Worm (Caenorhabditis elegans) whole organism, young adult: ENCODE results near the gene T21D9.2.

ENCODE experiments used
- B0336.3 ChIP-seq: fragments of 200-800 bp; sonication (Bioruptor generic); IDR thresholded peaks from 2 replicates; pipeline ENCODE4 v1.3.6; 2022; ENCODE audit warnings: missing genetic modification characterization, missing compliant biosample characterization
- C06A6.2 ChIP-seq: fragments of 200-800 bp; sonication (Bioruptor generic); conservative IDR thresholded peaks from 2 replicates; pipeline ENCODE4 v1.3.6; 2022; ENCODE audit warnings: missing genetic modification characterization, missing compliant biosample characterization
- F33H1.4 ChIP-seq: fragments of 200-800 bp; sonication (Bioruptor generic); IDR thresholded peaks from 2 replicates; pipeline ENCODE4 v1.3.6; 2022; ENCODE audit warnings: missing genetic modification reagents, missing genetic modification characterization, missing compliant biosample characterization
- F37B4.10 ChIP-seq: fragments of 200-800 bp; sonication (Bioruptor generic); IDR thresholded peaks from 2 replicates; pipeline ENCODE4 v1.3.6; 2022; ENCODE audit warnings: missing genetic modification characterization, missing compliant biosample characterization
- F39B2.1 ChIP-seq: fragments of 200-800 bp; sonication (Bioruptor generic); IDR thresholded peaks from 2 replicates; pipeline ENCODE4 v1.3.6; 2022; ENCODE audit warnings: missing genetic modification reagents, missing genetic modification characterization, missing compliant biosample characterization
- F55B11.4 ChIP-seq: sonication (generic microtip); optimal IDR thresholded peaks from 2 replicates; lab custom pipeline; 2016; ENCODE audit warnings: missing compliant biosample characterization, missing genetic modification characterization, borderline replicate concordance; ENCODE audit not compliant: insufficient read depth
- K11D2.4 ChIP-seq: fragments of 200-800 bp; sonication (Bioruptor generic); IDR thresholded peaks from 2 replicates; pipeline ENCODE4 v1.3.6; 2022; ENCODE audit warnings: missing genetic modification reagents, missing genetic modification characterization, missing compliant biosample characterization
- K12H6.12 ChIP-seq: fragments of 200-800 bp; sonication (Bioruptor generic); optimal IDR thresholded peaks from 2 replicates; lab custom pipeline; 2018; ENCODE audit warnings: mild to moderate bottlenecking, missing genetic modification characterization, missing compliant biosample characterization
- Y53G8AR.9 ChIP-seq: fragments of 200-800 bp; sonication (Bioruptor generic); conservative IDR thresholded peaks from 2 replicates; pipeline ENCODE4 v1.3.6; 2022; ENCODE audit warnings: missing genetic modification reagents, missing genetic modification characterization, missing compliant biosample characterization
- Y56A3A.18 ChIP-seq: fragments of 200-800 bp; sonication (Bioruptor generic); IDR thresholded peaks from 2 replicates; pipeline ENCODE4 v1.3.6; 2022; ENCODE audit warnings: missing genetic modification reagents, missing genetic modification characterization, missing compliant biosample characterization
- Y79H2A.3 ChIP-seq: fragments of 200-800 bp; sonication (Bioruptor generic); conservative IDR thresholded peaks from 2 replicates; pipeline ENCODE4 v1.3.6; 2022; ENCODE audit warnings: missing genetic modification reagents, missing genetic modification characterization, missing compliant biosample characterization
- ZK185.1 ChIP-seq: sonication (generic microtip); optimal IDR thresholded peaks from 2 replicates; lab custom pipeline; 2016; ENCODE audit warnings: mild to moderate bottlenecking, missing genetic modification characterization, missing compliant biosample characterization; ENCODE audit not compliant: poor library complexity, severe bottlenecking
- akir-1 ChIP-seq: fragments of 200-800 bp; sonication (Bioruptor generic); optimal IDR thresholded peaks from 2 replicates; lab custom pipeline; 2018; ENCODE audit warnings: mild to moderate bottlenecking, missing genetic modification characterization, moderate library complexity, missing compliant biosample characterization
- atf-7 ChIP-seq: sonication (generic microtip); optimal IDR thresholded peaks from 2 replicates; lab custom pipeline; 2017; ENCODE audit warnings: mild to moderate bottlenecking, missing genetic modification characterization, missing compliant biosample characterization
- attf-3 ChIP-seq: fragments of 200-800 bp; sonication (Bioruptor generic); conservative IDR thresholded peaks from 2 replicates; pipeline ENCODE4 v1.3.6; 2022; ENCODE audit warnings: missing genetic modification reagents, missing genetic modification characterization, missing compliant biosample characterization
- attf-5 ChIP-seq: fragments of 200-800 bp; sonication (Bioruptor generic); optimal IDR thresholded peaks from 2 replicates; lab custom pipeline; 2018; ENCODE audit warnings: mild to moderate bottlenecking, missing genetic modification characterization, missing compliant biosample characterization
- bed-1 ChIP-seq: fragments of 200-800 bp; sonication (Bioruptor generic); IDR thresholded peaks from 2 replicates; pipeline ENCODE4 v1.3.6; 2022; ENCODE audit warnings: missing genetic modification reagents, missing genetic modification characterization, missing compliant biosample characterization
- cebp-1 ChIP-seq, 2 experiments: fragments of 200-800 bp in 1 of 2; sonication (Bioruptor generic) in 1 of 2; sonication (generic microtip) in 1 of 2; IDR thresholded peaks in 1 of 2; optimal IDR thresholded peaks in 1 of 2; 2 replicates each; pipeline versions ENCODE4 v1.3.6 to Lab custom; 2017 to 2022; ENCODE audit warnings: missing compliant biosample characterization in 2 of 2, missing genetic modification characterization in 2 of 2, mild to moderate bottlenecking in 1 of 2, missing genetic modification reagents in 1 of 2, moderate library complexity in 1 of 2
- ceh-79 ChIP-seq: sonication (generic microtip); optimal IDR thresholded peaks from 2 replicates; lab custom pipeline; 2017; ENCODE audit warnings: mild to moderate bottlenecking, missing genetic modification characterization, missing compliant biosample characterization
- ceh-91 ChIP-seq: fragments of 200-800 bp; sonication (Bioruptor generic); IDR thresholded peaks from 2 replicates; pipeline ENCODE4 v1.3.6; 2022; ENCODE audit warnings: missing genetic modification reagents, missing genetic modification characterization, missing compliant biosample characterization
- dox-1 ChIP-seq: fragments of 200-800 bp; sonication (Bioruptor generic); IDR thresholded peaks from 2 replicates; pipeline ENCODE4 v1.3.6; 2022; ENCODE audit warnings: missing genetic modification reagents, missing genetic modification characterization, missing compliant biosample characterization
- efl-1 ChIP-seq: fragments of 150-350 bp; optimal IDR thresholded peaks from 2 replicates; lab custom pipeline; 2014; ENCODE audit warnings: missing biosample characterization, missing genetic modification reagents, missing genetic modification characterization
- ekl-4 ChIP-seq: fragments of 200-800 bp; sonication (Bioruptor generic); IDR thresholded peaks from 2 replicates; pipeline ENCODE4 v1.3.6; 2022; ENCODE audit warnings: missing genetic modification reagents, missing genetic modification characterization, missing compliant biosample characterization
- gei-17 ChIP-seq: fragments of 200-800 bp; sonication (Bioruptor generic); optimal IDR thresholded peaks from 2 replicates; lab custom pipeline; 2018; ENCODE audit warnings: mild to moderate bottlenecking, missing genetic modification characterization, missing compliant biosample characterization
- hlh-12 ChIP-seq: sonication (generic microtip); optimal IDR thresholded peaks from 2 replicates; lab custom pipeline; 2016; ENCODE audit warnings: missing genetic modification characterization, missing compliant biosample characterization
- hlh-26 ChIP-seq: fragments of 200-800 bp; sonication (Bioruptor generic); conservative IDR thresholded peaks from 2 replicates; pipeline ENCODE4 v1.3.6; 2022; ENCODE audit warnings: missing genetic modification reagents, missing genetic modification characterization, missing compliant biosample characterization
- hrde-1 ChIP-seq: sonication (generic microtip); optimal IDR thresholded peaks from 2 replicates; lab custom pipeline; 2016; ENCODE audit warnings: missing genetic modification characterization, mild to moderate bottlenecking, missing compliant biosample characterization, moderate library complexity, missing genotype, missing genetic modification reagents, borderline replicate concordance
- lin-26 ChIP-seq: fragments of 200-800 bp; sonication (Bioruptor generic); IDR thresholded peaks from 2 replicates; pipeline ENCODE4 v1.3.6; 2022; ENCODE audit warnings: missing genetic modification reagents, missing genetic modification characterization, missing compliant biosample characterization
- lin-35 ChIP-seq, 3 experiments: fragments of 150-350 bp in 2 of 3; sonication (generic microtip) in 1 of 3; optimal IDR thresholded peaks; 2 replicates each; lab custom pipeline; 2014 to 2018; ENCODE audit warnings: missing biosample characterization in 3 of 3, missing genetic modification characterization in 3 of 3, missing genetic modification reagents in 3 of 3
- lin-40 ChIP-seq: sonication (generic microtip); optimal IDR thresholded peaks from 2 replicates; lab custom pipeline; 2016; ENCODE audit warnings: missing genetic modification characterization, mild to moderate bottlenecking, missing compliant biosample characterization, missing genotype, missing genetic modification reagents
- lin-54 ChIP-seq: fragments of 200-800 bp; sonication (Bioruptor generic); optimal IDR thresholded peaks from 2 replicates; lab custom pipeline; 2018; ENCODE audit warnings: mild to moderate bottlenecking, missing genetic modification characterization, missing compliant biosample characterization
- mcd-1 ChIP-seq: fragments of 200-800 bp; sonication (Bioruptor generic); IDR thresholded peaks from 2 replicates; pipeline ENCODE4 v1.3.6; 2022; ENCODE audit warnings: missing genetic modification reagents, missing genetic modification characterization, missing compliant biosample characterization
- mxl-1 ChIP-seq: sonication (generic microtip); optimal IDR thresholded peaks from 2 replicates; lab custom pipeline; 2016; ENCODE audit warnings: missing genetic modification characterization, missing compliant biosample characterization
- nfya-2 ChIP-seq: fragments of 200-800 bp; sonication (Bioruptor generic); IDR thresholded peaks from 2 replicates; pipeline ENCODE4 v1.3.6; 2022; ENCODE audit warnings: missing genetic modification reagents, missing genetic modification characterization, missing compliant biosample characterization
- nfyb-1 ChIP-seq: fragments of 200-800 bp; sonication (Bioruptor generic); IDR thresholded peaks from 2 replicates; pipeline ENCODE4 v1.3.6; 2022; ENCODE audit warnings: missing genetic modification reagents, missing genetic modification characterization, missing compliant biosample characterization
- nhr-80 ChIP-seq: sonication (generic microtip); optimal IDR thresholded peaks from 2 replicates; lab custom pipeline; 2016; ENCODE audit warnings: missing genetic modification characterization, missing compliant biosample characterization
- rec-8 ChIP-seq, 2 experiments: sonication (generic microtip); optimal IDR thresholded peaks; 2 replicates each; lab custom pipeline; 2016; ENCODE audit warnings: mild to moderate bottlenecking in 2 of 2, missing genetic modification characterization in 2 of 2, missing genetic modification reagents in 2 of 2, missing genotype in 2 of 2, missing biosample characterization in 1 of 2, missing compliant biosample characterization in 1 of 2, moderate library complexity in 1 of 2
- snpc-1.1 ChIP-seq: sonication (generic microtip); optimal IDR thresholded peaks from 2 replicates; lab custom pipeline; 2017; ENCODE audit warnings: missing genetic modification characterization, mild to moderate bottlenecking, missing compliant biosample characterization, antibody characterized with exemption, moderate library complexity, missing genotype, missing genetic modification reagents; ENCODE audit not compliant: insufficient read depth
- somi-1 ChIP-seq: fragments of 200-800 bp; sonication (Bioruptor generic); optimal IDR thresholded peaks from 2 replicates; lab custom pipeline; 2018; ENCODE audit warnings: mild to moderate bottlenecking, missing genetic modification characterization, missing compliant biosample characterization
- tbp1 ChIP-seq: fragments of 200-800 bp; sonication (Bioruptor generic); optimal IDR thresholded peaks from 2 replicates; lab custom pipeline; 2018; ENCODE audit warnings: mild to moderate bottlenecking, missing genetic modification characterization, missing compliant biosample characterization
- tlf-1 ChIP-seq: fragments of 200-800 bp; sonication (Bioruptor generic); optimal IDR thresholded peaks from 2 replicates; lab custom pipeline; 2018; ENCODE audit warnings: mild to moderate bottlenecking, missing genetic modification characterization, missing compliant biosample characterization
- unc-130 ChIP-seq: sonication (generic microtip); optimal IDR thresholded peaks from 2 replicates; lab custom pipeline; 2016; ENCODE audit warnings: missing genetic modification reagents, missing genetic modification characterization, missing compliant biosample characterization
- unc-62 ChIP-seq: fragments of 150-350 bp; optimal IDR thresholded peaks from 2 replicates; lab custom pipeline; 2014; ENCODE audit warnings: missing biosample characterization, missing genetic modification reagents, missing genetic modification characterization
- ztf-26 ChIP-seq: sonication (generic microtip); optimal IDR thresholded peaks from 2 replicates; lab custom pipeline; 2017; ENCODE audit warnings: missing genetic modification characterization, missing compliant biosample characterization
- ztf-28 ChIP-seq: fragments of 200-800 bp; sonication (Bioruptor generic); IDR thresholded peaks from 2 replicates; pipeline ENCODE4 v1.3.6; 2022; ENCODE audit warnings: missing genetic modification reagents, missing genetic modification characterization, missing compliant biosample characterization

T21D9.2 gene

DNA sequence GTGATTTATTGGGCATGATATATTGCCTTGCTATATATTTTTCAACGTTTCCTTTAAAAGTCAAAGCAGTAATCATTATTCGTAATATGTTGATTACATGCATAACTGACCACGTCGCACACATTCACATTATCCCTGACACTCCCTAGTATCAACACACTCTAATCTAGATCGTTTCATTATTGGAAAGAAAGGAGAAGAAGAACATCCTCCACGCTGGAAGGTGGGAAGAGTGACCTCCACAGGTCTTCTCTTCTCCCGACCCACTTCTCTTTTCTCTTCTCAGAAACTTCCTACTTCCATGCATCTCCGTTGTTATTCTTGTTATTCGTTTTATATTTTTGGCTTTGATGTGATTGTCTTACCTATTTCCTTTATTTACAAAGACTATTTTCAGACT is 22.6 kb downstream of the T21D9.2 start, which contains the start of gene txdc-12.2:
Gene txdc-12.2 (plus strand): TSS at position 396 of the 400 bp plus-strand sequence.
- TF ChIP-seq lin-54 (no peak), K12H6.12 (no peak), F55B11.4 (no peak), attf-3 (no peak), ceh-79 (tag; lab: Kevin White, UChicago) (no peak), ekl-4 (GFP tag; lab: Robert Waterston, UW) (no peak), tlf-1 (GFP tag; lab: Kevin White, UChicago) (no peak), ZK185.1 (tag; lab: Kevin White, UChicago) (no peak), ztf-28 (GFP tag; lab: Robert Waterston, UW) (no peak), hlh-12 (tag; lab: Kevin White, UChicago) (no peak), lin-26 (GFP tag; lab: Robert Waterston, UW) (no peak), B0336.3 (GFP tag; lab: Robert Waterston, UW) (no peak), hlh-26 (GFP tag; lab: Robert Waterston, UW) (no peak)

DNA sequence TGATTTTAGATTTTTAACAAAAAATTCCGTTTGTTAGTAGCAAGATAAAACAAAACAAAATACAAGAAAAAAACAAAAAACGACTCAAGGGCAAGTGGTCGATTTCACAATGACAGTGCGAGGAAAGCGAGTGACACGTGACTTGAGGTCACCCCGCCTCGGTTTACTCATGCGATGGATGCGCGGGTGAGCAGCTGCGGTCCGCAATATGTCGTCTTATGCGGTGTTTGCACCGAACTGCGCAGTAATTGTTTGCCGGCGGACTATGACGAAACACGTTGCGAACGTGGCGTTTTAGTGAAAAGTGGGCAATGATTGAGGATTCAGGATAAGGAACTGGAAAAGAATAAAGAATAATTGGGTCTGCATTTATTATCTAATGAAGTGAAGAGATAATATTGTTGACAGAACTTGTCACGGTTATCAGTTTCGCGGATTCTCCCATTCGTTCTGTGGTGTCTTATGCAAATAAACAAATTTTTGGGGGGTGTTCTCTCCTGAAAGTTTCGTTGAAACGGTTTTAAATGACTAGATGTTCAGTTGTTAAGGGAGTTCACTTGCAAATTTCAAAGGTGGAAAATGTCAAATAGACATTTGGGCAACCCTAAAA is 25.2 kb downstream of the T21D9.2 start:
- TF ChIP-seq F37B4.10 (no peak), Y56A3A.18 (GFP tag; lab: Robert Waterston, UW) (no peak), tlf-1 (GFP tag; lab: Kevin White, UChicago) (no peak), nfya-2 (GFP tag; lab: Robert Waterston, UW) (no peak), somi-1 (GFP tag; lab: Kevin White, UChicago) (peak; percentile 31), lin-40 (peak; percentile 70), bed-1 (GFP tag; lab: Robert Waterston, UW) (no peak), mxl-1 (tag; lab: Kevin White, UChicago) (no peak), F55B11.4 (no peak), mcd-1 (GFP tag; lab: Robert Waterston, UW) (no peak), ztf-26 (peak; percentile 3), nhr-80 (tag; lab: Kevin White, UChicago) (peak; percentile 34), tbp1 (GFP tag; lab: Kevin White, UChicago) (peak; percentile 33), cebp-1 (GFP tag; IDR thresholded peaks at IDR 0.05; lab: Robert Waterston, UW) (peak; percentile 94), cebp-1 (tag; optimal IDR thresholded peaks at IDR 0.05; lab: Kevin White, UChicago) (peak; percentile 99), rec-8 (tag; optimal IDR thresholded peaks at IDR 0.05; lab: Kevin White, UChicago) (no peak), gei-17 (GFP tag; lab: Kevin White, UChicago) (peak; percentile 21), ceh-91 (GFP tag; lab: Robert Waterston, UW) (no peak), C06A6.2 (GFP tag; lab: Robert Waterston, UW) (0 out of 2 replicates have a peak, but pooled peaks have one; percentile 30), nfyb-1 (no peak), attf-5 (GFP tag; lab: Kevin White, UChicago) (peak; percentile 65), unc-62 (peak; percentile 29), hlh-12 (tag; lab: Kevin White, UChicago) (no peak), unc-130 (GFP tag; lab: Kevin White, UChicago) (no peak), Y79H2A.3 (GFP tag; lab: Robert Waterston, UW) (no peak), K12H6.12 (peak; percentile 82), F33H1.4 (GFP tag; lab: Robert Waterston, UW) (no peak), efl-1 (GFP tag; lab: Kevin White, UChicago) (peak; percentile 10), F39B2.1 (GFP tag; lab: Robert Waterston, UW) (no peak), K11D2.4 (GFP tag; lab: Robert Waterston, UW) (peak; percentile 67; the same call in 1 of the 2 replicates), lin-35 (GFP tag; optimal IDR thresholded peaks at IDR 0.05; lab: Kevin White, UChicago) (peak in 1 of 3 experiments; percentile 45), Y53G8AR.9 (GFP tag; lab: Robert Waterston, UW) (no peak), atf-7 (tag; lab: Kevin White, UChicago) (peak; percentile 21), snpc-1.1 (tag; lab: Kevin White, UChicago) (no peak), dox-1 (GFP tag; lab: Robert Waterston, UW) (peak; percentile 63), akir-1 (peak; percentile 40), hrde-1 (tag; lab: Kevin White, UChicago) (no peak)
